Fruit fly (Drosophila melanogaster) whole organism: ENCODE results near the gene Zw10.

Experiments used
- CG8478 ChIP-seq: fragments of >200 bp; optimal IDR thresholded peaks from 2 replicates; lab custom pipeline; 2018; ENCODE audit warnings: inconsistent platforms
- Dll ChIP-seq: fragments of >200 bp; optimal IDR thresholded peaks from 2 replicates; lab custom pipeline; 2017
- EcR ChIP-seq, 2 experiments: fragments of >200 bp; optimal IDR thresholded peaks; 2 replicates each; lab custom pipeline; 2017; ENCODE audit warnings: missing biosample characterization in 2 of 2, missing genetic modification characterization in 2 of 2, missing genetic modification reagents in 2 of 2
- pan ChIP-seq: fragments of >200 bp; optimal IDR thresholded peaks from 2 replicates; lab custom pipeline; 2017
- usp ChIP-seq: fragments of >200 bp; optimal IDR thresholded peaks from 2 replicates; lab custom pipeline; 2017; ENCODE audit warnings: missing biosample characterization, missing genetic modification characterization, mixed read lengths

DNA sequence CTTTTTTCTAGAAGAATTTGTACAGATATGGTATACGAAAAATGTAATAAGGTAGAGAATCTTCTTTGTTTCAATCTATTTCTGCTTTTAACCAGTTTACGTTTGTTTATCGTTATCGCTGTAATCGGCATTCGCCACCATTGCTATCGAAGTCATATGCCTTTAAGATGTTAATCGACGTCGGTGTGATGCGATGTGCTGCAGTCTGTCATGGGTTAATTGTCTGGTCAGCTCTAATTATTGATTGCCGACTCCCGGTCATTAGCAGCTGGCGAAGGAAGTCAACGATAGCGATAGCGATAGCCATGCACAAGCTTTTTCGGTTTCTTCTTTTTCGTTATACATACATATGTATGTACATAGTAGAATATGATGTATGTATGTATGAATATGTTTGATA, 51.5 kb downstream of the Zw10 start:
- TF ChIP-seq usp (GFP tag; lab: Kevin White, UChicago) (no peak), pan (lab: Kevin White, UChicago) (no peak), EcR (GFP tag; optimal IDR thresholded peaks at IDR 0.05; lab: Kevin White, UChicago) (no peak), CG8478 (lab: Kevin White, UChicago) (no peak), Dll (no peak)
